Fruit fly (Drosophila melanogaster): ENCODE results near the gene ntc.
A peak's percentile ranks its signal among the peaks of the same experiment; 100 is the strongest.

Gene ntc

dm6 chr3L:3852842-3853241, 46.6 kb upstream of the ntc start (continued):
- TF ChIP-seq trem (tag; optimal IDR thresholded peaks at IDR 0.05) (no peak), crc (GFP tag; optimal IDR thresholded peaks at IDR 0.05) (no peak), sug (tag; optimal IDR thresholded peaks at IDR 0.05) (no peak), Usf (GFP tag; optimal IDR thresholded peaks at IDR 0.05) (no peak), ranshi (GFP tag; IDR thresholded peaks at IDR 0.05) (peak; percentile 30; the same call in 1 of the 2 replicates), Dip2 (GFP tag; IDR thresholded peaks at IDR 0.05) (no peak), Stat92E (GFP tag; optimal IDR thresholded peaks at IDR 0.05) (no peak), sob (GFP tag; IDR thresholded peaks at IDR 0.05) (no peak; the same call in 1 of the 2 replicates), klu (GFP tag; IDR thresholded peaks at IDR 0.05) (no peak), CG15479 (GFP tag; optimal IDR thresholded peaks at IDR 0.05) (no peak), Sox102F (GFP tag; optimal IDR thresholded peaks at IDR 0.05) (peak; percentile 86), CG2712 (tag; optimal IDR thresholded peaks at IDR 0.05) (peak; percentile 49), CG13287 (GFP tag; IDR thresholded peaks at IDR 0.05; ENCODE audit: partially characterized antibody) (no peak), CG33557 (GFP tag; optimal IDR thresholded peaks at IDR 0.05) (peak; percentile 60), da (GFP tag; optimal IDR thresholded peaks at IDR 0.05) (no peak), Drgx (GFP tag; IDR thresholded peaks at IDR 0.05) (peak; percentile 37; the same call in 1 of the 2 replicates), ap (GFP tag; IDR thresholded peaks at IDR 0.05) (peak; percentile 50), HLHmδ (GFP tag; optimal IDR thresholded peaks at IDR 0.05) (no peak), CG2678 (tag; optimal IDR thresholded peaks at IDR 0.05) (peak; percentile 34), btn (GFP tag; optimal IDR thresholded peaks at IDR 0.05) (peak; percentile 1), NFAT (GFP tag; IDR thresholded peaks at IDR 0.05) (no peak), Blimp-1 (GFP tag; optimal IDR thresholded peaks at IDR 0.05) (peak; percentile 56), croc (GFP tag; conservative IDR thresholded peaks at IDR 0.05) (peak; percentile 58), CG14014 (GFP tag; IDR thresholded peaks at IDR 0.05) (no peak), vvl (GFP tag; IDR thresholded peaks at IDR 0.05) (peak; percentile 80), CG17361 (GFP tag; IDR thresholded peaks at IDR 0.05) (peak; percentile 32; the same call in 1 of the 3 replicates), org-1 (GFP tag; optimal IDR thresholded peaks at IDR 0.05) (peak; percentile 36), CoRest (tag; optimal IDR thresholded peaks at IDR 0.05) (peak; percentile 70), CG31224 (GFP tag; IDR thresholded peaks at IDR 0.05) (no peak), pnt (GFP tag; optimal IDR thresholded peaks at IDR 0.05) (peak; percentile 42), phol (tag; optimal IDR thresholded peaks at IDR 0.05) (peak; percentile 41), dysf (GFP tag; IDR thresholded peaks at IDR 0.05) (0 out of 3 replicates have a peak, but pooled peaks have one; percentile 43), CG1603 (tag; optimal IDR thresholded peaks at IDR 0.05) (peak; percentile 87), pum (GFP tag; optimal IDR thresholded peaks at IDR 0.05) (peak; percentile 20), CG4820 (GFP tag; optimal IDR thresholded peaks at IDR 0.05) (peak; percentile 25), ase (GFP tag; IDR thresholded peaks at IDR 0.05) (0 out of 3 replicates have a peak, but pooled peaks have one; percentile 34), amos (GFP tag; IDR thresholded peaks at IDR 0.05; ENCODE audit: partially characterized antibody) (no peak), CG11723 (GFP tag; optimal IDR thresholded peaks at IDR 0.05) (peak; percentile 7), Ssrp (tag; optimal IDR thresholded peaks at IDR 0.05) (peak; percentile 76), grau (tag; optimal IDR thresholded peaks at IDR 0.05) (peak; percentile 89), CG6689 (GFP tag; IDR thresholded peaks at IDR 0.05) (peak; percentile 72), ATbp (GFP tag; optimal IDR thresholded peaks at IDR 0.05) (peak; percentile 74), Oli (tag; optimal IDR thresholded peaks at IDR 0.05) (peak; percentile 75), CG12942 (GFP tag; optimal IDR thresholded peaks at IDR 0.05) (peak; percentile 40), hbn (GFP tag; IDR thresholded peaks at IDR 0.05; ENCODE audit: partially characterized antibody) (no peak), CG7786 (GFP tag; optimal IDR thresholded peaks at IDR 0.05) (no peak), rib (GFP tag; IDR thresholded peaks at IDR 0.05) (no peak), Dfd (GFP tag; optimal IDR thresholded peaks at IDR 0.05) (no peak), hkb (optimal IDR thresholded peaks at IDR 0.05) (no peak), hkb (GFP tag; IDR thresholded peaks at IDR 0.05) (peak; percentile 40; the same call in 1 of the 2 replicates)
